Worm (Caenorhabditis elegans): Measurements from ENCODE around the gene parn-1.

parn-1 gene

DNA sequence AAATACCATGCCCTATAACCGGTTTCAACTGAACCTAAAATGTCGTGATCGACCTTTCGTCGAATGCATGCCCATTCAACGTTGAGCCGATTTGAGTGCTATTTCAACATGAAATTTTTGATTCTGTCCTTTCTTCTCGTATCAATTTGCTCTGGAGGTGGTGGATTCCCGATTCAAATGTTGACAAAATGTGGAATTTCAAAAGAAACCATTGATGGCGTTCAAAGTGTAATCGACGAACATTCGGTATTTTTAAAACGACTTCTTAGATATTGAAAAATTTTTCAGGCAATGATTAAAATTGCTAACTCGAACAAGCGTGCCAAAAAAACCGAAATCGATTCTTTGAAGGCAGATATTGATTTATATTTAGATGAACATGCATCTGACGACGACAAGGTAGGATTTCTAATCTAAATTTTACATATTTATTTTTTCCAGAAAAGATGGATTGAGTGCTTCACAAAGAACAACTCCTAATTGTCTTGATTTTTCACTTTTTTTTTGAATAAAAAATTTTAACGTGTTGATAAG, 32.1 kb upstream of the parn-1 start, which contains the start of gene R11D1.13:
Gene R11D1.13 (plus strand): TSS at position 51 of the 534 bp plus-strand sequence.
- no peak for TF ChIP-seq ceh-43 (GFP tag; optimal IDR thresholded peaks at IDR 0.05)
- TF ChIP-seq ztf-11 (tag; optimal IDR thresholded peaks at IDR 0.05), result no peak
- no peak for TF ChIP-seq blmp-1 (tag; optimal IDR thresholded peaks at IDR 0.05)
- TF ChIP-seq drap-1 (GFP tag; optimal IDR thresholded peaks at IDR 0.05), result no peak
- no peak for TF ChIP-seq flh-1 (GFP tag; optimal IDR thresholded peaks at IDR 0.05)
- no peak for TF ChIP-seq mep-1 (tag; optimal IDR thresholded peaks at IDR 0.05)
- no peak for TF ChIP-seq mab-5 (tag; optimal IDR thresholded peaks at IDR 0.05)
- TF ChIP-seq sptf-1 (tag; optimal IDR thresholded peaks at IDR 0.05), result no peak
- TF ChIP-seq lin-13 (tag; optimal IDR thresholded peaks at IDR 0.05), result no peak
- TF ChIP-seq ham-2 (GFP tag; optimal IDR thresholded peaks at IDR 0.05), result no peak
- no peak for TF ChIP-seq nhr-28 (tag; optimal IDR thresholded peaks at IDR 0.05)

DNA sequence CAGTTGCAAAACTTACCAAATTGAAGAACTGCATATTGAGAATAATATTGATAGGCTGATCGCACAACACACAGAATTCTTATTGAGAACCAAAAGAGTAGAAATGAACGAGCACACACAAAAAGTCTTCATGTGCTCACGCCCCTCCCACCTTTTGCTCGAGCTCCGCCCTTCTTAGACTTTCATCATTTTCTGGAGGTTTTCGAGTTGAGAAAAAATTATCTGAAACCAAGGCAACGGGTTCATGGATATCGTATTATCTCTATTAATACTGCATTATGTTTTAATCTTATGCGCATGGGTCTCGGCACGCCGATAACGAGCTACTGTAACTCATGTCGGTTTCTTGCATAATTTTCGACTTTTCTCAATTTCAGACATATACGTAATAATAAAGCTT, 30.8 kb upstream of the parn-1 start, which contains the start of gene R11D1.12:
Gene R11D1.12 (minus strand): TSS at position 101 of the 400 bp plus-strand sequence.
- no peak for TF ChIP-seq ham-2 (GFP tag; optimal IDR thresholded peaks at IDR 0.05)
- TF ChIP-seq M03D4.4 (tag; optimal IDR thresholded peaks at IDR 0.05), result no peak
- no peak for TF ChIP-seq unc-120 (tag; optimal IDR thresholded peaks at IDR 0.05; ENCODE audit: poor library complexity, severe bottlenecking)
- TF ChIP-seq mab-5 (tag; optimal IDR thresholded peaks at IDR 0.05), result no peak
- TF ChIP-seq mls-2 (tag; optimal IDR thresholded peaks at IDR 0.05), result no peak
- TF ChIP-seq nhr-76 (tag; optimal IDR thresholded peaks at IDR 0.05), result no peak
- TF ChIP-seq elt-1 (tag; optimal IDR thresholded peaks at IDR 0.05; ENCODE audit: borderline replicate concordance, insufficient read depth), result no peak
- no peak for TF ChIP-seq ceh-43 (GFP tag; optimal IDR thresholded peaks at IDR 0.05)
- no peak for TF ChIP-seq mep-1 (tag; optimal IDR thresholded peaks at IDR 0.05)
- no peak for TF ChIP-seq unc-39 (tag; optimal IDR thresholded peaks at IDR 0.05)
- TF ChIP-seq tbx-8 (GFP tag; optimal IDR thresholded peaks at IDR 0.05), result no peak
- no peak for TF ChIP-seq ces-1 (GFP tag; optimal IDR thresholded peaks at IDR 0.05)
- TF ChIP-seq lin-32 (GFP tag; optimal IDR thresholded peaks at IDR 0.05), result no peak
- TF ChIP-seq elt-3 (tag; optimal IDR thresholded peaks at IDR 0.05), result no peak
- TF ChIP-seq flh-1 (GFP tag; optimal IDR thresholded peaks at IDR 0.05), result no peak
- no peak for TF ChIP-seq lsy-2 (tag; optimal IDR thresholded peaks at IDR 0.05)
- no peak for TF ChIP-seq nhr-28 (tag; optimal IDR thresholded peaks at IDR 0.05)
- no peak for TF ChIP-seq sptf-1 (tag; optimal IDR thresholded peaks at IDR 0.05)

DNA sequence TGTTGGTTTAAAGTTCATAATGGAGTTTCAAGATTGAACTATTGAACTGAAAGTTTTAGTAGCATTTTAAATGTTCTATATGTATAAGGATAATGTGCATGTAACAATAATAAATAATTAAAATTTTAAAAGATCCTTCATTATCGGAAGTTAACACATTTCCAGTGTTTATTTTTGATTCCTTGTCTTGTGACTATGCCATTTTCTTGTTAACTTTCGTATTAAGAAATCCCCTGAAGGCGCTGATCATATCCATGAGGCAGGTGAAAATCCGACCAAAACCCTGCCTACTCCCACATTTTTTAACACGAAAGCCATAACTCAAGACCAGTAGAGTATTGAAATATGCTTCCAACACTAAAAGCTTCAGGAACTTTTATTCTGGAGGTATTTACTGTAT, 24.7 kb upstream of the parn-1 start, which contains the start of gene R11D1.7:
Gene R11D1.7 (plus strand): TSS at position 301 of the 400 bp plus-strand sequence.
- TF ChIP-seq M03D4.4 (tag; optimal IDR thresholded peaks at IDR 0.05) (no peak), unc-39 (tag; optimal IDR thresholded peaks at IDR 0.05) (no peak), ceh-39 (tag; optimal IDR thresholded peaks at IDR 0.05) (no peak), ces-1 (GFP tag; optimal IDR thresholded peaks at IDR 0.05) (no peak), ham-2 (GFP tag; optimal IDR thresholded peaks at IDR 0.05) (no peak), mab-5 (tag; optimal IDR thresholded peaks at IDR 0.05) (no peak), ceh-83 (GFP tag; optimal IDR thresholded peaks at IDR 0.05) (no peak)

DNA sequence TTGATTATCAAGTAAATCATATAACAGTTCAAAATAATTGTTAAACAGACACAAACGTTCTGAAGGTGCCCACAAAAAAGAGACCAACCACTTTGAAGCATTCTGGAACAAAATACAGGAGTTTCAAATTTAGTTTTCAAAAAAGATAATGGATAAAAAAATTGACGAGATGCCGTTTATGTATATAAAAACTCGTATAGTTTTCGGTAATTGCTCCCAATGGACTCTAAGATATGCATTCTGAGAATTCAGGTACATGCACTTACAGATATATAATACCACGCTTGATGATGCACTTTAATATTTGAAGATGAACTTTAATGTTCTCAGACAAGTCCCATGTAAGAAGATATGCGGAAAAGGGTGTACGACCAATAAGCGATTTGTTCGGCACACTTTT, 23.6 kb upstream of the parn-1 start, which contains the start of gene str-181:
Gene str-181 (minus strand): TSS at position 101 of the 400 bp plus-strand sequence.
- no peak for TF ChIP-seq nhr-237 (tag; optimal IDR thresholded peaks at IDR 0.05)
- no peak for TF ChIP-seq lin-32 (GFP tag; optimal IDR thresholded peaks at IDR 0.05)
- TF ChIP-seq ceh-43 (GFP tag; optimal IDR thresholded peaks at IDR 0.05), result no peak
- TF ChIP-seq ham-2 (GFP tag; optimal IDR thresholded peaks at IDR 0.05), result no peak
- TF ChIP-seq elt-3 (tag; optimal IDR thresholded peaks at IDR 0.05), result no peak
- TF ChIP-seq ceh-83 (GFP tag; optimal IDR thresholded peaks at IDR 0.05), result no peak
- no peak for TF ChIP-seq lsy-2 (tag; optimal IDR thresholded peaks at IDR 0.05)
- no peak for TF ChIP-seq sem-2 (GFP tag; optimal IDR thresholded peaks at IDR 0.05)
- TF ChIP-seq unc-120 (tag; optimal IDR thresholded peaks at IDR 0.05; ENCODE audit: poor library complexity, severe bottlenecking), result no peak

DNA sequence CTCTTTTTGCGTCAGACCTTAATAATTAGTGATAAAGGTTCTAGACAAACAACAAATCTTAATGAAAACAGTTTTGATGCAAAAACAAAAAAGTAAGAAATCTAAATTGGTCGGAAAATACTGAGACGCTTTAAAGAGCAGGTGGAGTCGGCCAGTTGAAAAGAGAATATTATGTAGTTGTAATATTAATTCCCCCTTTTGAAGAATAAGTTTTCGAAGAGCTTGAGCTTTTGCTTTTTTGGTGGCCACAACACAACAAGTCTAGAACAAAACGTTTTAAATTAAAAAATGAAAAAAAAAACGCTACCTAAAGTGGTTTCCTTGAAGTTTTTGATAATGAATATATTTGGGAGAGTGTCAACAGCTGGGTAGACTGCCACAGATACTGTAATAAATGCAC, 21.4 kb upstream of the parn-1 start, which contains the start of gene str-178:
Gene str-178 (minus strand): TSS at position 101 of the 400 bp plus-strand sequence.
- no peak for TF ChIP-seq lin-13 (tag; optimal IDR thresholded peaks at IDR 0.05)
- no peak for TF ChIP-seq unc-120 (tag; optimal IDR thresholded peaks at IDR 0.05; ENCODE audit: poor library complexity, severe bottlenecking)
- no peak for TF ChIP-seq bed-3 (GFP tag; optimal IDR thresholded peaks at IDR 0.05)
- TF ChIP-seq elt-1 (tag; optimal IDR thresholded peaks at IDR 0.05; ENCODE audit: borderline replicate concordance, insufficient read depth), result no peak
- no peak for TF ChIP-seq cnd-1 (tag; optimal IDR thresholded peaks at IDR 0.05)
- TF ChIP-seq ham-2 (GFP tag; optimal IDR thresholded peaks at IDR 0.05), result no peak
- no peak for TF ChIP-seq mep-1 (tag; optimal IDR thresholded peaks at IDR 0.05)
- no peak for TF ChIP-seq unc-39 (tag; optimal IDR thresholded peaks at IDR 0.05)
- TF ChIP-seq ceh-43 (GFP tag; optimal IDR thresholded peaks at IDR 0.05), result no peak
- no peak for TF ChIP-seq nhr-76 (tag; optimal IDR thresholded peaks at IDR 0.05)
- no peak for TF ChIP-seq sem-2 (GFP tag; optimal IDR thresholded peaks at IDR 0.05)
- TF ChIP-seq blmp-1 (tag; optimal IDR thresholded peaks at IDR 0.05), result no peak
- no peak for TF ChIP-seq hlh-1 (tag; optimal IDR thresholded peaks at IDR 0.05)
- TF ChIP-seq mls-2 (tag; optimal IDR thresholded peaks at IDR 0.05), result no peak
- no peak for TF ChIP-seq drap-1 (GFP tag; optimal IDR thresholded peaks at IDR 0.05)
- no peak for TF ChIP-seq tbx-8 (GFP tag; optimal IDR thresholded peaks at IDR 0.05)
